Fruit fly (Drosophila melanogaster) whole organism, embryonic: ENCODE data around the gene Ptpmeg2.

Source experiments
- C15 ChIP-seq: fragments of 200-800 bp; sonication (Bioruptor generic); IDR thresholded peaks from 3 replicates; pipeline ENCODE4 v1.3.6; 2022; ENCODE audit warnings: missing biosample characterization, missing genetic modification characterization
- CG11085 ChIP-seq: fragments of 200-800 bp; sonication (Bioruptor generic); IDR thresholded peaks from 2 replicates; pipeline ENCODE4 v1.3.6; 2022; ENCODE audit warnings: missing biosample characterization, missing genetic modification characterization
- CG12219 ChIP-seq: fragments of 200-800 bp; sonication (Bioruptor generic); optimal IDR thresholded peaks from 3 replicates; lab custom pipeline; 2018; ENCODE audit warnings: missing biosample characterization, mild to moderate bottlenecking, missing genetic modification characterization
- CG15073 ChIP-seq: fragments of 200-800 bp; sonication (Bioruptor generic); optimal IDR thresholded peaks from 2 replicates; lab custom pipeline; 2016; ENCODE audit warnings: missing biosample characterization, missing genetic modification characterization
- CG15479 ChIP-seq: fragments of 200-800 bp; sonication (Bioruptor generic); optimal IDR thresholded peaks from 3 replicates; lab custom pipeline; 2019; ENCODE audit warnings: missing biosample characterization, mild to moderate bottlenecking, missing genetic modification characterization, moderate library complexity
- CG1602 ChIP-seq: fragments of 200-800 bp; sonication (Bioruptor generic); optimal IDR thresholded peaks from 3 replicates; lab custom pipeline; 2016; ENCODE audit warnings: missing biosample characterization, missing genetic modification characterization
- CG1647 ChIP-seq: fragments of 200-800 bp; sonication (Bioruptor generic); optimal IDR thresholded peaks from 3 replicates; lab custom pipeline; 2016; ENCODE audit warnings: missing biosample characterization, missing genetic modification characterization
- CG16863 ChIP-seq: fragments of 200-800 bp; sonication (Bioruptor generic); optimal IDR thresholded peaks from 3 replicates; lab custom pipeline; 2016; ENCODE audit warnings: missing biosample characterization, missing genetic modification characterization
- CG2712 ChIP-seq: fragments of 200-800 bp; optimal IDR thresholded peaks from 3 replicates; lab custom pipeline; 2019; ENCODE audit warnings: missing biosample characterization, mild to moderate bottlenecking, missing genetic modification characterization, moderate library complexity
- CG34224 ChIP-seq: fragments of 200-800 bp; sonication (Bioruptor generic); IDR thresholded peaks from 3 replicates; pipeline ENCODE4 v1.3.6; 2022; ENCODE audit warnings: missing biosample characterization, missing genetic modification characterization; ENCODE audit not compliant: partially characterized antibody
- CG6683 ChIP-seq: fragments of 200-800 bp; sonication (Bioruptor generic); optimal IDR thresholded peaks from 2 replicates; lab custom pipeline; 2017; ENCODE audit warnings: missing biosample characterization, mild to moderate bottlenecking, missing genetic modification characterization, missing genetic modification reagents
- CG6813 ChIP-seq: fragments of 200-800 bp; sonication (Bioruptor generic); optimal IDR thresholded peaks from 2 replicates; lab custom pipeline; 2017; ENCODE audit warnings: missing biosample characterization, missing genetic modification characterization, mild to moderate bottlenecking, moderate library complexity, missing genetic modification reagents
- CG6854 ChIP-seq: fragments of 200-800 bp; sonication (Bioruptor generic); optimal IDR thresholded peaks from 3 replicates; lab custom pipeline; 2017; ENCODE audit warnings: missing biosample characterization, mild to moderate bottlenecking, missing genetic modification characterization
- CG7745 ChIP-seq: fragments of 200-800 bp; sonication (Bioruptor generic); optimal IDR thresholded peaks from 2 replicates; lab custom pipeline; 2018; ENCODE audit warnings: missing biosample characterization, mild to moderate bottlenecking, missing genetic modification characterization, moderate library complexity
- Dip3 ChIP-seq: fragments of 200-800 bp; sonication (Bioruptor generic); optimal IDR thresholded peaks from 3 replicates; lab custom pipeline; 2016; ENCODE audit warnings: missing biosample characterization, missing genetic modification characterization
- Dp ChIP-seq: fragments of 200-800 bp; sonication (Bioruptor generic); optimal IDR thresholded peaks from 2 replicates; lab custom pipeline; 2018; ENCODE audit warnings: missing biosample characterization, mild to moderate bottlenecking, missing genetic modification characterization, moderate library complexity
- Drgx ChIP-seq: fragments of 200-800 bp; sonication (Bioruptor generic); IDR thresholded peaks from 2 replicates; pipeline ENCODE4 v1.3.6; 2022; ENCODE audit warnings: missing biosample characterization, missing genetic modification characterization
- ERR ChIP-seq: fragments of 200-800 bp; sonication (Bioruptor generic); optimal IDR thresholded peaks from 2 replicates; lab custom pipeline; 2016; ENCODE audit warnings: missing biosample characterization, missing genetic modification characterization
- Ets97D ChIP-seq: fragments of 200-800 bp; sonication (Bioruptor generic); optimal IDR thresholded peaks from 3 replicates; lab custom pipeline; 2016; ENCODE audit warnings: missing biosample characterization, missing genetic modification characterization
- Gsc ChIP-seq: fragments of 200-800 bp; sonication (Bioruptor generic); IDR thresholded peaks from 2 replicates; pipeline ENCODE4 v1.3.6; 2022; ENCODE audit warnings: missing biosample characterization, missing genetic modification characterization
- Gug ChIP-seq: fragments of 200-800 bp; sonication (Bioruptor generic); IDR thresholded peaks from 4 replicates; pipeline ENCODE4 v1.3.6; 2022; ENCODE audit warnings: missing biosample characterization, missing genetic modification characterization
- HLH54F ChIP-seq: fragments of 200-800 bp; sonication (Bioruptor generic); optimal IDR thresholded peaks from 3 replicates; lab custom pipeline; 2016; ENCODE audit warnings: missing biosample characterization, missing genetic modification characterization
- Myb ChIP-seq: fragments of 200-800 bp; sonication (Bioruptor generic); optimal IDR thresholded peaks from 2 replicates; lab custom pipeline; 2016; ENCODE audit warnings: missing biosample characterization, missing genetic modification characterization
- Sry-β ChIP-seq: fragments of 200-800 bp; sonication (Bioruptor generic); optimal IDR thresholded peaks from 2 replicates; lab custom pipeline; 2018; ENCODE audit warnings: missing biosample characterization, mild to moderate bottlenecking, missing genetic modification characterization, moderate library complexity
- Taf1 ChIP-seq: fragments of 200-800 bp; sonication (Bioruptor generic); IDR thresholded peaks from 2 replicates; pipeline ENCODE4 v1.3.6; 2022; ENCODE audit warnings: missing biosample characterization, missing genetic modification characterization
- ac ChIP-seq: fragments of 200-800 bp; sonication (Bioruptor generic); optimal IDR thresholded peaks from 3 replicates; lab custom pipeline; 2017; ENCODE audit warnings: missing biosample characterization, mild to moderate bottlenecking, missing genetic modification characterization
- ara ChIP-seq: fragments of 200-800 bp; sonication (Bioruptor generic); IDR thresholded peaks from 2 replicates; pipeline ENCODE4 v1.3.6; 2022; ENCODE audit warnings: missing biosample characterization, missing genetic modification characterization
- ase ChIP-seq: fragments of 200-800 bp; sonication (Bioruptor generic); IDR thresholded peaks from 3 replicates; pipeline ENCODE4 v1.3.6; 2022; ENCODE audit warnings: missing biosample characterization, missing genetic modification characterization
- bab2 ChIP-seq: fragments of 200-800 bp; sonication (Bioruptor generic); optimal IDR thresholded peaks from 2 replicates; lab custom pipeline; 2016; ENCODE audit warnings: missing biosample characterization, missing genetic modification characterization
- bowl ChIP-seq: fragments of 200-800 bp; sonication (Bioruptor generic); IDR thresholded peaks from 2 replicates; pipeline ENCODE4 v1.3.6; 2022; ENCODE audit warnings: missing biosample characterization, missing genetic modification characterization
- chm ChIP-seq: fragments of 200-800 bp; sonication (Bioruptor generic); IDR thresholded peaks from 2 replicates; pipeline ENCODE4 v1.3.6; 2022; ENCODE audit warnings: missing biosample characterization, missing genetic modification characterization
- crc ChIP-seq: fragments of 200-800 bp; sonication (Bioruptor generic); optimal IDR thresholded peaks from 2 replicates; lab custom pipeline; 2016; ENCODE audit warnings: missing biosample characterization, missing genetic modification characterization
- disco-r ChIP-seq: fragments of 200-800 bp; sonication (Bioruptor generic); optimal IDR thresholded peaks from 2 replicates; lab custom pipeline; 2016; ENCODE audit warnings: missing biosample characterization, missing genetic modification characterization
- fd102C ChIP-seq: fragments of 200-800 bp; sonication (Bioruptor generic); optimal IDR thresholded peaks from 2 replicates; lab custom pipeline; 2018; ENCODE audit warnings: missing biosample characterization, mild to moderate bottlenecking, missing genetic modification characterization, moderate library complexity
- hbn ChIP-seq: fragments of 200-800 bp; sonication (Bioruptor generic); IDR thresholded peaks from 2 replicates; pipeline ENCODE4 v1.3.6; 2022; ENCODE audit warnings: missing biosample characterization, missing genetic modification characterization; ENCODE audit not compliant: partially characterized antibody
- kah ChIP-seq: fragments of 200-800 bp; sonication (Bioruptor generic); optimal IDR thresholded peaks from 2 replicates; lab custom pipeline; 2018; ENCODE audit warnings: missing biosample characterization, mild to moderate bottlenecking, missing genetic modification characterization
- lbe ChIP-seq: fragments of 200-800 bp; sonication (Bioruptor generic); optimal IDR thresholded peaks from 2 replicates; lab custom pipeline; 2016; ENCODE audit warnings: missing biosample characterization, mild to moderate bottlenecking, missing genetic modification characterization
- nerfin-2 ChIP-seq: fragments of 200-800 bp; sonication (Bioruptor generic); IDR thresholded peaks from 2 replicates; pipeline ENCODE4 v1.3.6; 2022; ENCODE audit warnings: missing biosample characterization, missing genetic modification characterization; ENCODE audit not compliant: partially characterized antibody
- p53 ChIP-seq: fragments of 200-800 bp; sonication (Bioruptor generic); optimal IDR thresholded peaks from 2 replicates; lab custom pipeline; 2016; ENCODE audit warnings: missing biosample characterization, missing genetic modification characterization
- peb ChIP-seq: fragments of 200-800 bp; sonication (Bioruptor generic); IDR thresholded peaks from 2 replicates; pipeline ENCODE4 v1.3.6; 2022; ENCODE audit warnings: missing biosample characterization, missing genetic modification characterization
- shn ChIP-seq: fragments of 200-800 bp; sonication (Bioruptor generic); optimal IDR thresholded peaks from 3 replicates; lab custom pipeline; 2016; ENCODE audit warnings: missing biosample characterization, missing genetic modification characterization
- sisA ChIP-seq: fragments of 200-800 bp; sonication (Bioruptor generic); IDR thresholded peaks from 2 replicates; pipeline ENCODE4 v1.3.6; 2022; ENCODE audit warnings: missing biosample characterization, missing genetic modification characterization
- slou ChIP-seq: fragments of 200-800 bp; sonication (Bioruptor generic); optimal IDR thresholded peaks from 3 replicates; lab custom pipeline; 2016; ENCODE audit warnings: missing biosample characterization, missing genetic modification characterization
- stwl ChIP-seq: fragments of 200-800 bp; sonication (Bioruptor generic); optimal IDR thresholded peaks from 3 replicates; lab custom pipeline; 2018; ENCODE audit warnings: missing biosample characterization, mild to moderate bottlenecking, missing genetic modification characterization, moderate library complexity
- tin ChIP-seq: fragments of 200-800 bp; sonication (Bioruptor generic); optimal IDR thresholded peaks from 3 replicates; lab custom pipeline; 2016; ENCODE audit warnings: missing biosample characterization, missing genetic modification characterization
- ttk ChIP-seq: fragments of 200-800 bp; sonication (Bioruptor generic); IDR thresholded peaks from 2 replicates; pipeline ENCODE4 v2.1.2; 2022; ENCODE audit warnings: missing biosample characterization, missing genetic modification characterization
- usp ChIP-seq: fragments of >200 bp; optimal IDR thresholded peaks from 2 replicates; lab custom pipeline; 2017; ENCODE audit warnings: missing biosample characterization, missing genetic modification characterization
- wor ChIP-seq: fragments of 200-800 bp; sonication (Bioruptor generic); IDR thresholded peaks from 2 replicates; pipeline ENCODE4 v1.3.6; 2022; ENCODE audit warnings: missing biosample characterization, missing genetic modification characterization
- zen2 ChIP-seq: fragments of 200-800 bp; sonication (Bioruptor generic); IDR thresholded peaks from 3 replicates; pipeline ENCODE4 v1.3.6; 2022; ENCODE audit warnings: missing biosample characterization, missing genetic modification characterization; ENCODE audit not compliant: partially characterized antibody
- zfh1 ChIP-seq: fragments of 200-800 bp; sonication (Bioruptor generic); IDR thresholded peaks from 3 replicates; pipeline ENCODE4 v1.3.6; 2022; ENCODE audit warnings: missing biosample characterization, missing genetic modification characterization

Gene Ptpmeg2

DNA sequence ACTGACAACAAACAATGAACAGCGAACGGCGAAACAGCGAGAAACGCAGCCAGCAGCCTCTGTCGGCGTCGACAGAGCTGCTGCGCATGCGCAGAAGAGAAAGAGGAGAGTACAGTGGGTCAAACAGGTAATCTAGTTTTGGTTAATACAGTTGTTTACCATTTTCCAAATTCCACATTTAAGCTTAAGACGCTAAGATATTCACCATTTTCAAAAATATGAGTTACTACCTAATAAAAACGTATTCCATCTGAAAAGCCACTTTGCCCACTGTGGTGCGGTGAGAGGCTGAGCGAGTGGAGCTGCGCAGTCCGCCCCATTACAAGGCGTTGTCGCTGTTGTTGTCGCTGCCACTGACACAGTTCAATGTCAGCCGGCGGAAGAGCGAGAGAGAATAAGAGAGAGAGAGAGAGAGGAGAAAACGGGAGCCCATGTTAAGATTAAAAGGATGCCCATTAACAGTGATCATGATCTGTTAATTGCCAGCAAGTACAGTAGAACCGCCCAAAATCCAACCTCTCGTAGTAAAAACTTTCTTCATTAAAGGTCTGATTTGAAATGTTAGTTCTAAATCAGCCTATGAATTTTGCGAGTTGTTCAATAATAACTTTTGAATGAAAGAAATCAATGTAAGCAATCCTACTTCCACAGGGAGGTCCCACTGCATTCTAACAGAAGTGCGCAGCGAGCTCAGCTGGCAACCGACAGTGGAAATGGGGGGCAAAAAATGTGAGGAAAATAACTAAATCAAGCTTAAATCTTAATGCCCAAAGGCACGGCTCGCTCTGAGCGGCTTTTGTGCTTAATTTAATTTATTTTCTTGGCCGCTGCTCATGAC is 8.0 kb downstream of the Ptpmeg2 start (continued):
- TF ChIP-seq ara (peak; percentile 97), CG6813 (GFP tag; lab: Kevin White, UChicago) (peak; percentile 93), fd102C (GFP tag; lab: Kevin White, UChicago) (peak; percentile 60), sisA (GFP tag; lab: Robert Waterston, UW) (peak; percentile 94), Ets97D (GFP tag; lab: Kevin White, UChicago) (peak; percentile 74), Sry-β (peak; percentile 45), CG15479 (GFP tag; lab: Kevin White, UChicago) (peak; percentile 10), CG7745 (tag; lab: Kevin White, UChicago) (peak; percentile 19), wor (GFP tag; lab: Robert Waterston, UW) (peak; percentile 94), C15 (GFP tag; lab: Robert Waterston, UW) (peak; percentile 79; the same call in 2 of the 3 replicates), CG6854 (GFP tag; lab: Kevin White, UChicago) (peak; percentile 72), Drgx (GFP tag; lab: Robert Waterston, UW) (peak; percentile 98), kah (GFP tag; lab: Kevin White, UChicago) (peak; percentile 86), Gsc (GFP tag; lab: Robert Waterston, UW) (peak; percentile 90), Dp (GFP tag; lab: Kevin White, UChicago) (peak; percentile 1), Gug (peak; percentile 89), zen2 (GFP tag; lab: Robert Waterston, UW) (no peak), tin (peak; percentile 95), usp (GFP tag; lab: Kevin White, UChicago) (no peak), CG2712 (peak; percentile 97), ac (GFP tag; lab: Kevin White, UChicago) (peak; percentile 93), chm (GFP tag; lab: Robert Waterston, UW) (peak; percentile 98), CG15073 (GFP tag; lab: Kevin White, UChicago) (peak; percentile 77), disco-r (GFP tag; lab: Kevin White, UChicago) (peak; percentile 91), hbn (GFP tag; lab: Robert Waterston, UW) (no peak), ase (GFP tag; lab: Robert Waterston, UW) (peak; percentile 95), CG1602 (GFP tag; lab: Kevin White, UChicago) (peak; percentile 94), ttk (GFP tag; lab: Robert Waterston, UW) (peak; percentile 95), lbe (GFP tag; lab: Kevin White, UChicago) (peak; percentile 93), bowl (peak; percentile 94), CG6683 (GFP tag; lab: Kevin White, UChicago) (peak; percentile 83), peb (peak; percentile 95), Taf1 (peak; percentile 44), slou (GFP tag; lab: Kevin White, UChicago) (peak; percentile 62), Myb (GFP tag; lab: Kevin White, UChicago) (peak; percentile 85), CG34224 (GFP tag; lab: Robert Waterston, UW) (no peak), bab2 (GFP tag; lab: Kevin White, UChicago) (peak; percentile 93), shn (GFP tag; lab: Kevin White, UChicago) (peak; percentile 95), crc (GFP tag; lab: Kevin White, UChicago) (peak; percentile 86), stwl (tag; lab: Kevin White, UChicago) (peak; percentile 26), p53 (GFP tag; lab: Kevin White, UChicago) (peak; percentile 84), nerfin-2 (GFP tag; lab: Robert Waterston, UW) (no peak), ERR (GFP tag; lab: Kevin White, UChicago) (peak; percentile 79), Dip3 (GFP tag; lab: Kevin White, UChicago) (peak; percentile 81), zfh1 (GFP tag; lab: Robert Waterston, UW) (peak; percentile 98), CG12219 (GFP tag; lab: Kevin White, UChicago) (peak; percentile 94), CG11085 (GFP tag; lab: Robert Waterston, UW) (peak; percentile 74), CG16863 (GFP tag; lab: Kevin White, UChicago) (peak; percentile 95), HLH54F (GFP tag; lab: Kevin White, UChicago) (peak; percentile 85), CG1647 (peak; percentile 87)
